Worm (Caenorhabditis elegans): ENCODE data around the gene C14F11.7.

DNA sequence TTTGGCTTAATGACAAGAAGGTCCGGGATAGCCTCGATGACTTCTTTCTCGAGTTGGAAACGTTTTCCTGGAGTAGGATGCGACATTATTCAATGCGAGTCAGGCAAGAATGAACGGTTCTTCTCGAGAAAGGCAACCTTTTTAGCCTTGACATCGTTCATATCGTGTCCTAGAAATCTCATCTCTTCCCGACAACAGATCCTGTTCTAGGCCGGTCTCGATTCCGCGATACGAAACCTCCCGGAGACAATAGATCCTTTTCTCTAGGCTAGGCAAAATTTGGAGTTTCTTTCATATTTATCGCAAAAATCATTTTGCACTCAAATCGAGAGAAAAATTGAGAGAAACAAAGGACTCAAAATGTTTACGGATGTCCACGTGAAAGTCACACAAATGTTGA is 30.6 kb upstream of the C14F11.7 start, which contains the start of gene rml-3:
- TF ChIP-seq dao-5 (tag; optimal IDR thresholded peaks at IDR 0.05) = no peak
- no peak for TF ChIP-seq W03F9.2 (tag; optimal IDR thresholded peaks at IDR 0.05)

Data from whole organism, L4/young adult.